Fruit fly (Drosophila melanogaster): ENCODE measurements around the gene Rilpl.

Rilpl gene

DNA sequence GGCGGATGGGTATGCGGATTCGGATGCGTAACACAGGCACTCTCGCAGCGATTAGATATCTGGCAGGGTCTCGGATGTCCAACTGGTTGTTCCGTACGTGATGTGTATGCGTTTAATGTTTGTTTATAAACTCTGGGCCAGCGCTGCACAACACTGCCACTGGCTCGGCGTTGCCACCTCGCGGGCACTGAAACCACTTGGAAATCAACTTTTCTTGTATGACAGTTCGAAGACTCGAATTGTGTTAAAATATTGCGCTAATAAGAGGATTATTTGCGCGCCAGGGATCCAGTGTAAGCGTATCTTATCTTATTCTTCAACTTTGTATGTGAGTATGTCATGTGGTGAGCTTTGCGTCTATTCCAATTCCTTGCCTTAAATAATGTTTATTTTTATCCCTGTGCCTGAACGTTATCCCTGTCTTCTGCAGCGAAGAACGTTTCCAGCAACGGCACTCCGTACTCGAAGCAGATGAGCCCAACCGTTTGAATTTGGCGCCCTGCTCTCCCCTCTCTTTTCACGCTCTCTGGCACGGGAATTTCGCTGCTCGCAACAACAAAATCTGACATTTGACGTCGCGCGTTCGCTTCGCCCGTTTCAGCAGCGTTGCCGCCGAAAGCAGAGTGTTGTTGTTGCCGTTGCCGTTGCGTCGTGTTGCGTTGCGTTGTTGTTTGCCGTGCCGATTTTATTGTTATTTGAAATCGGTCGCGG lies 12.3 kb upstream of the Rilpl start, which contains the start of the genes CG3719 and CG32813:
TSS of gene CG3719 (minus strand) at position 131 of the 711 bp plus-strand sequence.
TSS of gene CG32813 (plus strand) at position 565 of the 711 bp plus-strand sequence.
- TF ChIP-seq Myc (optimal IDR thresholded peaks at IDR 0.05) (no peak), psq (optimal IDR thresholded peaks at IDR 0.05) (no peak), insv (optimal IDR thresholded peaks at IDR 0.05) (no peak), h (optimal IDR thresholded peaks at IDR 0.05) (no peak), Sin3A (optimal IDR thresholded peaks at IDR 0.05) (no peak), ttk (optimal IDR thresholded peaks at IDR 0.05) (no peak)

DNA sequence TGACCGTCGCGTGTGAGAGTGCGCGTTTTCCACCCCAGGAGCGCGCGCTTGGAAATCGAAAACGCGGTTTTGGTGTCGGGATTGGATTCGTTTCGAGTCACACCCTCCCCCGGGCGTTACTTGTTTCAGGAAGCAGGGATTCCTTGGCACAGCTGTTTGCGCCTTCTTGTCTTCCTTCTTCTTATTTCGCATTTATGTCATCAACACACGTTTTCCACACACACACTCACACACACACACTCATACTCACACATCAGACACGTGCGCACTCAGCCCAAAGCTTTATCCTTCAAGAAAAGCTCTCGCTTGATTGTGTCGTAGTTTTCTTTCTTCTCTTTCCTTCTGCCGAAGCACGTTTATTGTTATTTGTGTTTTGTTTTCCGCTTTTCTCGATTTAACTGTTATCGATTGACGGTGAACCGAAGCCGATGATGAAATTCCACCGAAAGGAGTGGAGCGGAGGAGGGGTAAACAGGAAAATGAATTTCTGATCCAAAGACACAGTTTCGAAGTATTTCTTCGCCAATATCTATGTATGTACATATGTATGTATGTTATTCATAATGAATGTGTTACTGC lies 11.4 kb upstream of the Rilpl start:
- TF ChIP-seq h (optimal IDR thresholded peaks at IDR 0.05) (no peak), insv (optimal IDR thresholded peaks at IDR 0.05) (no peak), Myc (optimal IDR thresholded peaks at IDR 0.05) (no peak), Sin3A (optimal IDR thresholded peaks at IDR 0.05) (no peak), ttk (optimal IDR thresholded peaks at IDR 0.05) (no peak), psq (optimal IDR thresholded peaks at IDR 0.05) (no peak)

DNA sequence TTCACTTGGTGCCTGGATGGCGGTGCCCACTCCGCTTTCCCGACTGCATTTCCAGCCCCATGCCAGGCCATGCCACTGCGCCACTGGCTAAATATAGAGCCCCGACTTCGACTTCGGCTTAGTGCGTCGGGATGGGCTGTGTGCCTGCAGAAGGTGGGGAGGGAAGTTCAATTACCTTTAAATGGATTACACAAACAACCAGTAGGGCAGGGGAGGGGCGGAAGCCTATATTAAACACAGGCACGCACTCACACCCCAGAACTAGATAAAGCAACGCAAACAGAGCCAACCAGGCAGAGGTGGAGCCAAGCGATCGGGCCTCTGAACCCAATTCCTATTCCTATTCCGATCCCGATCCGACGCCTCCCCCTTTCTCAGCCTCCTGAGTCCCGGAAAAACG lies 10.4 kb upstream of the Rilpl start:
- TF ChIP-seq Sin3A (optimal IDR thresholded peaks at IDR 0.05) (no peak), ttk (optimal IDR thresholded peaks at IDR 0.05) (no peak), insv (optimal IDR thresholded peaks at IDR 0.05) (no peak), psq (optimal IDR thresholded peaks at IDR 0.05) (no peak), h (optimal IDR thresholded peaks at IDR 0.05) (no peak), Myc (optimal IDR thresholded peaks at IDR 0.05) (no peak)

DNA sequence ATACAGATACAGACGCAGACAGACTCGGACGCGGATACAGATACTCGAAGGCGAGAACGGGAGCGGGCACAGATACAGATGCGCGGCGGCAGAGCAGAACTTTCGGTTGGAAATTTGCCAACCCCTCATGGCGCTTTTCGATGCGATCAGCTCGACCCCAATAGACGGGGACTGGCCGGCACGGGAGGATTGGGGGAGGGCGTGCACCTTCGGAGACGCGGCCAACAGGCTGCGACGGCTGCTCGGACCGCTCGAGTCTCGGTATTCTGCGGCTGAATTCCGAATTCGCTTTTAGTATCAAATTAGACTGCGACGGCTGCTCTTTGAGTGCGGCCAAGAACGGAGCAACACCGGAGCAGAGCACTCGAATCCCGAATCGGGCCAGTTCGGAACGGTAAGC lies 8.6 kb upstream of the Rilpl start:
- TF ChIP-seq Sin3A (optimal IDR thresholded peaks at IDR 0.05) (no peak), ttk (optimal IDR thresholded peaks at IDR 0.05) (no peak)

DNA sequence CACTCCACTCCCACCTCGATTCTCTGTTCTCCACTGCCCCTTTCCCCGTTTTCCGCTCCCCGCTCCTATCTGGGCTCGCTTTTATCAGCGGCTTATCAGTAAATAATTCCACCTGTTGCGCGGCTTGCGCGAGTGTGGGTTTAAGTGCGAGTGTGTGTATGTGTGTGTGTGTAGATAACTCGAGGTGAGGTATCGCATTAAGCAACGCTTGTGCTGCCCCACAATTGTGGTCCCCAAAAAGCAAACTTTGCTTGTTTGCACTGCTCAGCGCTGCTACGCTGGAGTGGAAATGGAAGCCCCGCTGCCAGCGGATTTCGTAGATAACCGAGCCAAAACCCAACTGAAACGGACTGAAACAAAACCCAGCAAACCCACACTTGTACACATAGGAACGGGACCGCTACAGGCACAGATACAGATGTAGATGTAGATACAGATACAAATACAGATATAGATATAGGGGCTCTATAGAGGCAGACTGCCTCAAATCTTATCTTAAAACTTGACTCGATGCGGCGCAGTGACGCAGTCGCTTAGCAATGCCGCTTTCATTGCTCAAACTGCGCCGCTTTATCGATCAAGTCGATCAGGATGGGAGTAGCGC lies 5.6 kb upstream of the Rilpl start:
- no peak for TF ChIP-seq ttk (optimal IDR thresholded peaks at IDR 0.05)
- TF ChIP-seq psq (optimal IDR thresholded peaks at IDR 0.05), result no peak
- TF ChIP-seq insv (optimal IDR thresholded peaks at IDR 0.05), result no peak
- no peak for TF ChIP-seq Sin3A (optimal IDR thresholded peaks at IDR 0.05)
- no peak for TF ChIP-seq Myc (optimal IDR thresholded peaks at IDR 0.05)
- TF ChIP-seq h (optimal IDR thresholded peaks at IDR 0.05), result no peak

DNA sequence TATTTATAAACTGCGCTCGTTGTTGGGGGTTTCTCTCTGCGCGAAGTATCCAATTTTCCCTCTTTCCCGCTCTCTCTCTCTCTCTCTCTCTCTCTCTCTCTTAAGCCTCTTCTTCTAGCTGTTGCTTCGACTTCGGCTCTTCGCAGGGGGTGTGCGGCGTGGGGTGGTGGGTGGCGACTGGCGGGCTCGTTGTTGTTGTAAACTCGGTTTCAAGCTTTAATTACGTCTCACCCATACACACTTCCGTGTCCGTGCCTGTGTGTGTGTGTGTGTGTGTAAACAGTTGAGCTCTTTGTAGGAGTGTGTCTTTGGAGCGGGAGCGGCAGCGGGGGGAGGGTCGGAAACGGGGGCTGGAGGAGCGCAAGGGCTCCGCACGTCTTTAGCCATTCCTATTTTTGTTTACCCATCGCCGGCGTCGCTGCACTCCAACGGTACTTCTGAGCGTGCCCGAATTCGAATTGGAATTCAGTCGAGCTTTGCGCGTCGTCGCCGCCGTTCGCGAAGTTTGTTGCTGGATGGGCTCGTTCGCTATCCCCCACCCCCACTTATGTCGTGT lies 4.6 kb upstream of the Rilpl start:
- TF ChIP-seq Sin3A (optimal IDR thresholded peaks at IDR 0.05) (no peak), insv (optimal IDR thresholded peaks at IDR 0.05) (no peak), psq (optimal IDR thresholded peaks at IDR 0.05) (no peak), Myc (optimal IDR thresholded peaks at IDR 0.05) (no peak), h (optimal IDR thresholded peaks at IDR 0.05) (no peak), ttk (optimal IDR thresholded peaks at IDR 0.05) (no peak)

DNA sequence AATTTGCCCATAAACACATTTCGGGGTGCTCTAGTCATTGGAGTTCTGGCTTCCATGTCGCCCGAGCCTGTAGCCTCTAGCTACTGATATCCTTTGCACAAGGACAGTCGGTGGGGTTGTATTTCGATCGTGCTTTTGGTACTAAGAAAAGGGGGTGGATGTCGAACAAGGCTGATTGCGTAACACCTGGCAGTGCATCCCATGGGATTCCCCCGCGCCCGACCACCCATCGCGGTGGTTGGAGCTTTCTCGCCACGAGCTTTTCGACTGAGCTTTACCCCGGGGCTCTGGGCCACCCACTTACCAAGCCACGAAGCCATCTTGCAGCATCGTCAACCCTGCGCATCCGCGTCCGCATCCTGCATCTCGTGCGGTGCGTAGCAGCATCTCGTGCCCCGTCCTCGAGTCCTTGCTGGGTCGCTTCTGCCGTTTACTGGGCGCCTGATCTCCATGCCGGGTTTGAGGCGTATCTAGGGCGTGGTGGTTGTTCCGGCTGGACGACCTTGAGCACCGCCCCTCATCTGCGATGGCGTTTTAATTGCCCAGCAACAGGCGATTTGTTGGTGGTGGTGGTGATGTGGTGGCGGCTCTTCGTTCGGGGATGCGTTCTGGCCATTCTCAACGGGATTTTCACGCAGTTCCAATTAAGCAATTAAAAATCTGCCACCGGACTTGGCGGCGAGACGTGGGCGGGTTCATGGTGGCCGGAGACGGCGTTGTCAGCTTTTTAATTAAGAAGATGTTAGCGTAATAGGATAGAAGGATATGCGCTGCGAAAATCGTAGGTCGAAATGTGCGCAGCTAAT lies 5.0 kb downstream of the Rilpl start:
- TF ChIP-seq Sin3A (optimal IDR thresholded peaks at IDR 0.05) (no peak), h (optimal IDR thresholded peaks at IDR 0.05) (no peak), insv (optimal IDR thresholded peaks at IDR 0.05) (no peak), ttk (optimal IDR thresholded peaks at IDR 0.05) (no peak), psq (optimal IDR thresholded peaks at IDR 0.05) (no peak), Myc (optimal IDR thresholded peaks at IDR 0.05) (no peak)

DNA sequence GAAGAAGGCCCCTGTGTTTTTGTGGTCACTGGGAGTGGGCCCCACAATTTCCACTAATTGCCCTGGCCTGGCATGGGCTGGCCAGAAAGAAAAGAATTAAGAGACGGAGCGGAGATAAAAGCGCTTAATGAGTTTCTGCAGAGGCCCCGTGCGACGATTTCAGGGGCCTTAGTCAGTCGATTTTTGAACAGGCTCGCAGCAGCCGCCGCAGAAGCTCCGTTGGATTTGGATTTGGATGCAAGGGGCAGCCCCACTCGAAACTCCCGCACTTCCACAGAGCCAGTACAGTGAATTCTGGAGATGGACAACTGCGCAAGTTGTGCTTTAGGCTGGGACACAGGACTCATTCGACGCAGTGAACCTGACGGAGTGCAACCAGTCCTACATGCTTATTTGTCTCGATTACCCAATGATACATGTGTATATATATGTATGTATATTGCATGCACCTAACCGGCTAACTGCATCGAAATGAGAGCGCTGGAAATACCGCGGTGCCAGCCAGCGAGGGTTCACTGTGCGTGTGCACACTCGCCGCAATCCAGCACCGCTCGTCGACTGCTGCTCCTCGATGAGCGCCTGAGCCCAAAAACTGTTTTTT lies 5.7 kb downstream of the Rilpl start:
- TF ChIP-seq ttk (optimal IDR thresholded peaks at IDR 0.05) (no peak), psq (optimal IDR thresholded peaks at IDR 0.05) (no peak)

DNA sequence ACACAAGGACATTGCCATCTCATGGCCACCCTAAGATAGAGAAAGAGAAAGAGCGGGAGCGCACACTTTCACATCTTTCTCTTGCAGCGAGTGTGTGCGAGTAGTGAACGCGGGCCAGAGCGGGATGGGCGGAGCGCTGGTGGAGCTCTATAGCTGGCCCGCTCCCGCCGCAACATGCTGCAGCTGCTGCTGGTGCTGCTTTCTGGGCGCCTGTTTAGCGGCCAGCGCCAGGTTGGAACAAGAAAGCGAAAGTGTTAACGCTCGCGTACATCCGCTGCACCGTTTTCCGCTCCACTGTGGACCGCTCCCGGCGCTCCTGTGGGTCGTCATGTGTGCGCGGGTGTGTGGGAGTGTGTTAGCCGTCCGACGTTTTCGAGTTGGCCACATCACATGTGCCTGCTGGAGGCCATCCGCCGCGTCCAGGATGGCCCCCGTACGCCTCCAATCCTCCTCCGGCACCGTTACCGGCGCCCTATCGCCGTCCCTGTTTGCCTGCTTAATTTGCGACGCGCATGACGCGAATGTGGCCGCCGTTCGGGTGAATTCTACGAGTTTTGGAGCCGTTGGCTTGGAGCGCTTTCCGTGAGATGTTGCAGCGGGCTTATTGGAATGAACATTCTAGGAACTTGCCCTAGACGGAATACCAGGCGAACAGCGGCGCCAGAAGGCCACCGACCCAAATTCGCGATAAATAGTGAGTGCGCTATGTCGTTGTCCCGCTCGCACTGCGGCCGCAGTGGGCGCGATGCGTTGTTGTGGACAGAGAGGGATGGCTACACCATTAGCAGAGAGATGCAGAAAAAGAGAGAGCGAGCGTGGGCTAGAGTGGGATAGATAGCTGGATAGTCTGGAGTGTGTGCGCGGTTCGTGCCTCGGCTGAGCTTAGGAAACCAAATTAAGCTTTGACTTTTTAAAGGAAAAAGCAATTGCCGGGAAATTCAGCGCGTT lies 6.5 kb downstream of the Rilpl start:
- TF ChIP-seq Sin3A (optimal IDR thresholded peaks at IDR 0.05), result no peak
- TF ChIP-seq psq (optimal IDR thresholded peaks at IDR 0.05), result no peak
- TF ChIP-seq insv (optimal IDR thresholded peaks at IDR 0.05), result no peak
- TF ChIP-seq ttk (optimal IDR thresholded peaks at IDR 0.05), result no peak
- no peak for TF ChIP-seq h (optimal IDR thresholded peaks at IDR 0.05)
- TF ChIP-seq Myc (optimal IDR thresholded peaks at IDR 0.05), result no peak

DNA sequence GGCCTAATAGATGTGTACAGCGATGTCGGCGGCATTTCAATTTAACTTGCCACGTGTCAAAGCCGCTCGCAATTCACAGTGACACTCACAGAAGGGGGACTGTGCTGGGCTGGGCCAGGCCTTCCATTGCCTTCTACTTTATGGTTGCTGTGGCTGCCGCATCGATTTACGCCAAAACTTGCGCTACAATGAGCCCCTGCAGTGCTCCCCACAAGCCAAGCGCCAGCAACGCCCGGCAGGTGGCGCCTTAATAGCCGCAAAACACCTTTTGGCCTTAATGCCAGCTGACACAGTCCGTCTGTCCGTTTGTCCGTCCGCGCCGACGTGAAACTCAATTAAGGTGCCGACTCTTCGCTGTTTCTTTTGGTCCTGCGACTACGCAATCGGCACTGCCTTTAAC lies 12.2 kb downstream of the Rilpl start:
- TF ChIP-seq Sin3A (optimal IDR thresholded peaks at IDR 0.05), result no peak

DNA sequence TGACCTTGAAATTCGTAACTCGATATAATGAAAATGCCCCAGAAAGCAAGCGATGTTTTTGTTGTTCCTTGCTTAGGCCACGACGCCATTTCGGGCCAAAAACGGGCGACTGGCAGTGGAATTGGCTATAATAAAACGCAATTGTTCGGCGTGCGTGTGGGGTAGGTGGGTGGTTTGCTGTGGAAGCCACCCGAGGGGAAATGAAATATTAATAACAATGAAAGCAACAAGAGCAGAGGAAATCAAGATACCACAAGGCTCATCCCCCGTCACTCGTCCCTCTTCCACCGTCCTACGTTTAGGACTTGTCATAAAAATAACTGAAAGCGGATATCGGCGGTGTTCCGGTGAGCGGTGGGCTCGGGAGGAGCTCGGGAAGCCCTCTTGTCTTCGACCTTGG lies 12.9 kb downstream of the Rilpl start:
- TF ChIP-seq psq (optimal IDR thresholded peaks at IDR 0.05), result no peak
- no peak for TF ChIP-seq ttk (optimal IDR thresholded peaks at IDR 0.05)
- TF ChIP-seq insv (optimal IDR thresholded peaks at IDR 0.05), result no peak
- TF ChIP-seq Sin3A (optimal IDR thresholded peaks at IDR 0.05), result no peak
- TF ChIP-seq h (optimal IDR thresholded peaks at IDR 0.05), result no peak
- TF ChIP-seq Myc (optimal IDR thresholded peaks at IDR 0.05), result no peak

Measured in Kc167 (cell line).